Worm (Caenorhabditis elegans): ENCODE results near the gene sqv-7.

Gene sqv-7

ce11 chrII:7060202-7060601 is 47.7 kb upstream of the sqv-7 start (continued):
- TF ChIP-seq pha-4 (GFP tag; IDR thresholded peaks at IDR 0.05) (peak; percentile 58), pha-4 (tag; optimal IDR thresholded peaks at IDR 0.05) (no peak), hlh-11 (tag; optimal IDR thresholded peaks at IDR 0.05) (peak; percentile 92), lim-7 (GFP tag; IDR thresholded peaks at IDR 0.05) (no peak), ceh-82 (tag; optimal IDR thresholded peaks at IDR 0.05) (no peak), nhr-76 (tag; optimal IDR thresholded peaks at IDR 0.05) (no peak), nhr-102 (tag; optimal IDR thresholded peaks at IDR 0.05) (peak; percentile 60), T20F7.1 (GFP tag; optimal IDR thresholded peaks at IDR 0.05) (peak; percentile 57), ZK337.2 (GFP tag; IDR thresholded peaks at IDR 0.05) (no peak), nhr-28 (tag; optimal IDR thresholded peaks at IDR 0.05) (peak; percentile 28), mxl-3 (GFP tag; optimal IDR thresholded peaks at IDR 0.05) (peak; percentile 83), ceh-62 (tag; optimal IDR thresholded peaks at IDR 0.05) (no peak), lin-29 (GFP tag; IDR thresholded peaks at IDR 0.05) (no peak), daf-16 (GFP tag; optimal IDR thresholded peaks at IDR 0.05) (peak in 1 of 2 experiments; percentile 71), daf-16 (tag; optimal IDR thresholded peaks at IDR 0.05) (peak; percentile 93), nhr-41 (GFP tag; IDR thresholded peaks at IDR 0.05) (peak; percentile 77), spr-1 (tag; optimal IDR thresholded peaks at IDR 0.05) (no peak), Y75B8A.6 (GFP tag; IDR thresholded peaks at IDR 0.05) (no peak), jun-1 (tag; optimal IDR thresholded peaks at IDR 0.05) (no peak), dve-1 (tag; optimal IDR thresholded peaks at IDR 0.05; ENCODE audit: insufficient read depth) (peak; percentile 84), hlh-30 (tag; optimal IDR thresholded peaks at IDR 0.05; ENCODE audit: insufficient read depth) (peak; percentile 46), nhr-11 (tag; optimal IDR thresholded peaks at IDR 0.05) (peak; percentile 29), nhr-48 (tag; optimal IDR thresholded peaks at IDR 0.05) (peak; percentile 85), ceh-44 (GFP tag; IDR thresholded peaks at IDR 0.05) (no peak), tra-1 (GFP tag; IDR thresholded peaks at IDR 0.05) (peak; percentile 87), ama-1 (optimal IDR thresholded peaks at IDR 0.05) (no peak), pqm-1 (tag; optimal IDR thresholded peaks at IDR 0.05) (peak; percentile 91), dpl-1 (GFP tag; optimal IDR thresholded peaks at IDR 0.05) (no peak)

DNA sequence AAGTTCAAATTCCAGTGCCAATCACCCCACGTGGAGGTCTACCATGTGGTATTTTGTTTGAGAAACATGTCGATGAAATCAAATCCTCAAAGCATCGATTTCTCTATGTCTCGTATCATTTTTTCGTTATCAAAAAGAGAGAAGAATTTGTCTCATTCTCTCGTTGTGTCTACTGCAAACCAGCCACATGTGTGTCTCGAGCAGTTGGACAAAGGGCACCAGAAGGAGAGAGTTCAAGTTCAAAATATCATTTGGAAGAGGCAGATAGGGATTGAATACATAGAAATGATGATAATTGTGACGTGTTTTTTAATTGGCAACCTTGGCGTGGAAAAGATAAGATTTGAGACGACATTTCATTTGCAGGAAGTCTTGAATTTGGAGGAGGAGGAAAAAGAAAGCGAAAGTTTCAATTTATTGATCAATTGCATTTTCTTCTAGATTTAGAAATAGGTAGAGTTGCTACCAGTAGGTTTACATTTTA is 46.8 kb upstream of the sqv-7 start:
- TF ChIP-seq nhr-48 (tag; optimal IDR thresholded peaks at IDR 0.05) (peak; percentile 45), nhr-77 (tag; optimal IDR thresholded peaks at IDR 0.05) (peak; percentile 34), F49E8.2 (tag; optimal IDR thresholded peaks at IDR 0.05; ENCODE audit: borderline replicate concordance) (no peak), ceh-20 (GFP tag; IDR thresholded peaks at IDR 0.05) (no peak), mep-1 (tag; optimal IDR thresholded peaks at IDR 0.05) (peak; percentile 53), ceh-32 (tag; optimal IDR thresholded peaks at IDR 0.05; ENCODE audit: poor library complexity) (no peak), arid-1 (GFP tag; conservative IDR thresholded peaks at IDR 0.05) (0 out of 2 replicates have a peak, but pooled peaks have one; percentile 51), T20F7.1 (GFP tag; optimal IDR thresholded peaks at IDR 0.05) (no peak), F44E2.7 (GFP tag; IDR thresholded peaks at IDR 0.05) (no peak), nhr-6 (tag; optimal IDR thresholded peaks at IDR 0.05) (no peak), zag-1 (tag; optimal IDR thresholded peaks at IDR 0.05) (no peak), mdl-1 (tag; optimal IDR thresholded peaks at IDR 0.05) (peak in 1 of 2 experiments; percentile 88), lin-13 (GFP tag; optimal IDR thresholded peaks at IDR 0.05) (no peak), hlh-11 (tag; optimal IDR thresholded peaks at IDR 0.05) (peak; percentile 85), daf-12 (tag; optimal IDR thresholded peaks at IDR 0.05) (no peak), php-3 (GFP tag; IDR thresholded peaks at IDR 0.05) (peak; percentile 51), unc-62 (GFP tag; optimal IDR thresholded peaks at IDR 0.05 in 1 of 2) (peak in 1 of 2 experiments; percentile 82), unc-62 (tag; optimal IDR thresholded peaks at IDR 0.05) (no peak), lin-1 (GFP tag; IDR thresholded peaks at IDR 0.05) (peak; percentile 42; the same call in 1 of the 2 replicates), fos-1 (tag; optimal IDR thresholded peaks at IDR 0.05) (no peak), Y5F2A.4 (GFP tag; optimal IDR thresholded peaks at IDR 0.05) (no peak), dve-1 (tag; optimal IDR thresholded peaks at IDR 0.05; ENCODE audit: insufficient read depth) (peak; percentile 69), mxl-3 (GFP tag; optimal IDR thresholded peaks at IDR 0.05) (peak; percentile 94), cey-2 (tag; optimal IDR thresholded peaks at IDR 0.05; ENCODE audit: borderline replicate concordance, insufficient read depth) (peak; percentile 67), mes-2 (tag; optimal IDR thresholded peaks at IDR 0.05; ENCODE audit: poor library complexity, severe bottlenecking) (peak; percentile 37), gei-8 (GFP tag; optimal IDR thresholded peaks at IDR 0.05) (no peak), tag-97 (GFP tag; IDR thresholded peaks at IDR 0.05) (no peak), dmd-6 (GFP tag; IDR thresholded peaks at IDR 0.05) (peak; percentile 84), daf-16 (GFP tag; optimal IDR thresholded peaks at IDR 0.05) (peak in 1 of 2 experiments; percentile 10), daf-16 (tag; optimal IDR thresholded peaks at IDR 0.05) (peak; percentile 62)

Measured in whole organism, L4 larva.